Fruit fly (Drosophila melanogaster): ENCODE measurements around the gene CG15628.

The CG15628 gene

dm6 chr2L:4837772-4838397 lies 16.3 kb downstream of the CG15628 start, which contains the start of the genes tank and CG12194 (continued):
- TF ChIP-seq gsb (GFP tag; IDR thresholded peaks at IDR 0.05) (peak; percentile 98), crc (GFP tag; optimal IDR thresholded peaks at IDR 0.05) (peak; percentile 99), HmgZ (tag; optimal IDR thresholded peaks at IDR 0.05) (peak; percentile 99), CG9932 (GFP tag; IDR thresholded peaks at IDR 0.05) (peak; percentile 99), CG7928 (GFP tag; optimal IDR thresholded peaks at IDR 0.05) (peak; percentile 82), HLHmδ (GFP tag; optimal IDR thresholded peaks at IDR 0.05) (no peak), amos (GFP tag; IDR thresholded peaks at IDR 0.05; ENCODE audit: partially characterized antibody) (peak; percentile 79), dmrt99B (tag; optimal IDR thresholded peaks at IDR 0.05) (peak; percentile 99), slbo (GFP tag; IDR thresholded peaks at IDR 0.05) (peak; percentile 99), CG11398 (GFP tag; optimal IDR thresholded peaks at IDR 0.05) (peak; percentile 98), NFAT (GFP tag; IDR thresholded peaks at IDR 0.05) (peak; percentile 99), wek (GFP tag; optimal IDR thresholded peaks at IDR 0.05) (peak; percentile 96), stwl (tag; optimal IDR thresholded peaks at IDR 0.05) (peak; percentile 84), tx (GFP tag; optimal IDR thresholded peaks at IDR 0.05) (peak; percentile 99), pfk (GFP tag; optimal IDR thresholded peaks at IDR 0.05) (peak; percentile 7), CG16813 (GFP tag; IDR thresholded peaks at IDR 0.05; ENCODE audit: partially characterized antibody) (peak; percentile 82), CoRest (tag; optimal IDR thresholded peaks at IDR 0.05) (peak; percentile 98), zfh2 (GFP tag; optimal IDR thresholded peaks at IDR 0.05) (peak; percentile 99), run (tag; optimal IDR thresholded peaks at IDR 0.05) (peak; percentile 96), CG6254 (GFP tag; optimal IDR thresholded peaks at IDR 0.05) (peak; percentile 97), CG4730 (GFP tag; IDR thresholded peaks at IDR 0.05) (peak; percentile 99), oc (tag; optimal IDR thresholded peaks at IDR 0.05) (peak; percentile 99), CG8478 (optimal IDR thresholded peaks at IDR 0.05) (no peak), insv (GFP tag; optimal IDR thresholded peaks at IDR 0.05) (peak; percentile 52 to 63), BEAF-32 (GFP tag; optimal IDR thresholded peaks at IDR 0.05) (peak; percentile 91), fru (optimal IDR thresholded peaks at IDR 0.05) (no peak), CG11093 (GFP tag; IDR thresholded peaks at IDR 0.05) (peak; percentile 99), mirr (GFP tag; optimal IDR thresholded peaks at IDR 0.05) (peak; percentile 91), Stat92E (GFP tag; optimal IDR thresholded peaks at IDR 0.05) (peak in 1 of 3 experiments; percentile 81), HmgD (GFP tag; optimal IDR thresholded peaks at IDR 0.05) (peak; percentile 99), Pdp1 (GFP tag; optimal IDR thresholded peaks at IDR 0.05) (peak; percentile 98 to 99), disco-r (GFP tag; optimal IDR thresholded peaks at IDR 0.05) (peak; percentile 98), luna (GFP tag; optimal IDR thresholded peaks at IDR 0.05) (peak; percentile 97), pnt (GFP tag; optimal IDR thresholded peaks at IDR 0.05) (peak; percentile 99), CG15696 (tag; optimal IDR thresholded peaks at IDR 0.05) (peak; percentile 86), sr (GFP tag; IDR thresholded peaks at IDR 0.05) (peak; percentile 99), CG11085 (GFP tag; IDR thresholded peaks at IDR 0.05) (peak; percentile 98), CG2889 (GFP tag; IDR thresholded peaks at IDR 0.05) (peak; percentile 99), kay (GFP tag; optimal IDR thresholded peaks at IDR 0.05) (peak; percentile 98), tna (GFP tag; IDR thresholded peaks at IDR 0.05; ENCODE audit: partially characterized antibody) (peak; percentile 48; the same call in 1 of the 2 replicates), gcm (GFP tag; optimal IDR thresholded peaks at IDR 0.05) (peak; percentile 98), unpg (GFP tag; optimal IDR thresholded peaks at IDR 0.05) (peak; percentile 99), sim (GFP tag; IDR thresholded peaks at IDR 0.05) (peak; percentile 99), fu2 (GFP tag; optimal IDR thresholded peaks at IDR 0.05) (peak; percentile 99), Xbp1 (GFP tag; optimal IDR thresholded peaks at IDR 0.05) (peak; percentile 100), kah (GFP tag; optimal IDR thresholded peaks at IDR 0.05) (peak; percentile 84), dmrt11E (tag; optimal IDR thresholded peaks at IDR 0.05) (peak; percentile 98), CG5180 (GFP tag; optimal IDR thresholded peaks at IDR 0.05) (peak; percentile 84), CG10209 (GFP tag; optimal IDR thresholded peaks at IDR 0.05) (peak; percentile 99)
